Worm (Caenorhabditis elegans) whole organism, L4 larva: ENCODE measurements around the gene meg-1.
A peak's percentile ranks its signal among the peaks of the same experiment; 100 is the strongest.

Source experiments
- F26F4.8 ChIP-seq: fragments of 200-800 bp; sonication (Bioruptor generic); conservative IDR thresholded peaks from 2 replicates; pipeline ENCODE4 v1.3.6; 2022; ENCODE audit warnings: missing genetic modification characterization, missing compliant biosample characterization
- T20F7.1 ChIP-seq: fragments of 200-800 bp; sonication (Bioruptor generic); optimal IDR thresholded peaks from 2 replicates; lab custom pipeline; 2018; ENCODE audit warnings: mild to moderate bottlenecking, missing genetic modification characterization, missing compliant biosample characterization
- T26A8.4 ChIP-seq: fragments of 200-800 bp; sonication (Bioruptor generic); IDR thresholded peaks from 2 replicates; pipeline ENCODE4 v1.3.6; 2022; ENCODE audit warnings: missing genetic modification characterization, missing compliant biosample characterization
- Y105C5A.15 ChIP-seq: fragments of 200-800 bp; sonication (Bioruptor generic); IDR thresholded peaks from 2 replicates; pipeline ENCODE4 v1.3.6; 2022; ENCODE audit warnings: missing genetic modification characterization, missing compliant biosample characterization
- Y48G9A.11 ChIP-seq: fragments of 200-800 bp; sonication (Bioruptor generic); IDR thresholded peaks from 2 replicates; pipeline ENCODE4 v1.3.6; 2022; ENCODE audit warnings: missing genetic modification reagents, missing genetic modification characterization, missing compliant biosample characterization
- aha-1 ChIP-seq: fragments of 150-350 bp; peaks from one replicate; lab custom pipeline; 2014; ENCODE audit warnings: missing biosample characterization, missing genetic modification characterization
- ama-1 ChIP-seq: fragments of 150-350 bp; optimal IDR thresholded peaks from 2 replicates; lab custom pipeline; 2014; ENCODE audit warnings: inconsistent platforms, mixed read lengths
- attf-4 ChIP-seq: sonication (generic microtip); optimal IDR thresholded peaks from 3 replicates; lab custom pipeline; 2017; ENCODE audit warnings: missing biosample characterization, missing genetic modification characterization
- ceh-20 ChIP-seq: fragments of 200-800 bp; sonication (Bioruptor generic); IDR thresholded peaks from 2 replicates; pipeline ENCODE4 v1.3.6; 2022; ENCODE audit warnings: missing genetic modification reagents, missing genetic modification characterization, missing compliant biosample characterization
- ceh-28 ChIP-seq: fragments of 150-350 bp; optimal IDR thresholded peaks from 2 replicates; lab custom pipeline; 2014; ENCODE audit warnings: missing biosample characterization, missing genetic modification reagents, missing genetic modification characterization
- daf-16 ChIP-seq, 3 experiments: sonication (generic microtip); optimal IDR thresholded peaks; 2 replicates each; lab custom pipeline; 2016 to 2017; ENCODE audit warnings: missing genetic modification characterization in 3 of 3, missing genetic modification reagents in 3 of 3, mild to moderate bottlenecking in 2 of 3, missing compliant biosample characterization in 2 of 3, missing biosample characterization in 1 of 3, moderate library complexity in 1 of 3
- daf-8 ChIP-seq: fragments of 200-800 bp; sonication (Bioruptor generic); IDR thresholded peaks from 2 replicates; pipeline ENCODE4 v1.3.6; 2022; ENCODE audit warnings: missing genetic modification characterization, missing compliant biosample characterization
- dmd-8 ChIP-seq: fragments of 200-800 bp; sonication (Bioruptor generic); IDR thresholded peaks from 2 replicates; pipeline ENCODE4 v1.3.6; 2022; ENCODE audit warnings: missing genetic modification characterization, missing compliant biosample characterization
- dpl-1 ChIP-seq: fragments of 150-350 bp; optimal IDR thresholded peaks from 2 replicates; lab custom pipeline; 2014; ENCODE audit warnings: missing biosample characterization, missing genetic modification reagents, missing genetic modification characterization
- fos-1 ChIP-seq: fragments of 150-350 bp; optimal IDR thresholded peaks from 2 replicates; lab custom pipeline; 2014; ENCODE audit warnings: missing biosample characterization, missing genetic modification characterization
- hlh-11 ChIP-seq: fragments of 200-800 bp; sonication (Bioruptor generic); optimal IDR thresholded peaks from 2 replicates; lab custom pipeline; 2018; ENCODE audit warnings: mild to moderate bottlenecking, missing genetic modification characterization, missing compliant biosample characterization
- hlh-30 ChIP-seq: sonication (generic microtip); optimal IDR thresholded peaks from 2 replicates; lab custom pipeline; 2017; ENCODE audit warnings: antibody characterized with exemption, mild to moderate bottlenecking, missing genetic modification characterization, missing compliant biosample characterization; ENCODE audit not compliant: insufficient read depth
- jun-1 ChIP-seq: fragments of 150-350 bp; optimal IDR thresholded peaks from 2 replicates; lab custom pipeline; 2014; ENCODE audit warnings: missing biosample characterization, missing genetic modification reagents, missing genetic modification characterization
- lim-7 ChIP-seq: fragments of 200-800 bp; sonication (Bioruptor generic); IDR thresholded peaks from 2 replicates; pipeline ENCODE4 v1.3.6; 2022; ENCODE audit warnings: missing genetic modification characterization, missing compliant biosample characterization
- lin-15B ChIP-seq: fragments of 150-350 bp; sonication (generic microtip); optimal IDR thresholded peaks from 3 replicates; lab custom pipeline; 2014; ENCODE audit warnings: missing biosample characterization, missing genetic modification characterization
- lin-39 ChIP-seq: fragments of 150-350 bp; optimal IDR thresholded peaks from 2 replicates; lab custom pipeline; 2014; ENCODE audit warnings: missing biosample characterization, missing genetic modification reagents, missing genetic modification characterization
- mdt-29 ChIP-seq: fragments of 200-800 bp; sonication (Bioruptor generic); IDR thresholded peaks from 2 replicates; pipeline ENCODE4 v1.3.6; 2022; ENCODE audit warnings: missing genetic modification reagents, missing genetic modification characterization, missing compliant biosample characterization
- mes-2 ChIP-seq: sonication (generic microtip); optimal IDR thresholded peaks from 2 replicates; lab custom pipeline; 2016; ENCODE audit warnings: missing genotype, mild to moderate bottlenecking, missing genetic modification characterization, missing compliant biosample characterization; ENCODE audit not compliant: poor library complexity, severe bottlenecking
- mxl-3 ChIP-seq: fragments of 200-800 bp; sonication (Bioruptor generic); optimal IDR thresholded peaks from 2 replicates; lab custom pipeline; 2018; ENCODE audit warnings: mild to moderate bottlenecking, missing genetic modification characterization, missing compliant biosample characterization
- nhr-28 ChIP-seq: fragments of 150-350 bp; optimal IDR thresholded peaks from 2 replicates; lab custom pipeline; 2014; ENCODE audit warnings: missing biosample characterization, missing genetic modification characterization
- sdz-12 ChIP-seq: fragments of 200-800 bp; sonication (Bioruptor generic); optimal IDR thresholded peaks from 2 replicates; lab custom pipeline; 2018; ENCODE audit warnings: mild to moderate bottlenecking, missing genetic modification characterization, missing compliant biosample characterization
- set-16 ChIP-seq: fragments of 200-800 bp; sonication (Bioruptor generic); IDR thresholded peaks from 2 replicates; pipeline ENCODE4 v1.3.6; 2022; ENCODE audit warnings: missing genetic modification reagents, missing genetic modification characterization, missing compliant biosample characterization
- snpc-1.2 ChIP-seq: fragments of 200-800 bp; sonication (Bioruptor generic); IDR thresholded peaks from 2 replicates; pipeline ENCODE4 v1.3.6; 2022; ENCODE audit warnings: missing genetic modification reagents, missing genetic modification characterization, missing compliant biosample characterization
- spr-1 ChIP-seq: sonication (generic microtip); optimal IDR thresholded peaks from 2 replicates; lab custom pipeline; 2016; ENCODE audit warnings: mild to moderate bottlenecking, missing genetic modification characterization, missing compliant biosample characterization
- unc-130 ChIP-seq: sonication (generic microtip); optimal IDR thresholded peaks from 2 replicates; lab custom pipeline; 2016; ENCODE audit warnings: missing genetic modification reagents, missing genetic modification characterization, missing compliant biosample characterization
- unc-39 ChIP-seq: sonication (generic microtip); optimal IDR thresholded peaks from 2 replicates; lab custom pipeline; 2017; ENCODE audit warnings: missing biosample characterization, missing genetic modification characterization
- unc-62 ChIP-seq, 3 experiments: fragments of 150-350 bp in 1 of 3; sonication (generic microtip); optimal IDR thresholded peaks in 2 of 3; peaks in 1 of 3; 1 replicate in 1 of 3; 2 replicates in 2 of 3; lab custom pipeline; 2014 to 2017; ENCODE audit warnings: missing biosample characterization in 3 of 3, missing genetic modification characterization in 3 of 3, missing genetic modification reagents in 3 of 3, missing genotype in 1 of 3
- vab-7 ChIP-seq: fragments of 200-800 bp; sonication (Bioruptor generic); IDR thresholded peaks from 2 replicates; pipeline ENCODE4 v1.3.6; 2022; ENCODE audit warnings: missing genetic modification reagents, missing genetic modification characterization, missing compliant biosample characterization
- zfp-2 ChIP-seq: sonication (generic microtip); optimal IDR thresholded peaks from 2 replicates; lab custom pipeline; 2016; ENCODE audit warnings: mild to moderate bottlenecking, missing genetic modification characterization, missing compliant biosample characterization
- zip-11 ChIP-seq: fragments of 200-800 bp; sonication (Bioruptor generic); IDR thresholded peaks from 2 replicates; pipeline ENCODE4 v1.3.6; 2022; ENCODE audit warnings: missing genetic modification characterization, missing compliant biosample characterization

Gene meg-1

ce11 chrX:13941296-13941695, 11.9 kb upstream of the meg-1 start (continued):
- TF ChIP-seq mes-2 (tag; lab: Kevin White, UChicago) (peak; percentile 24), snpc-1.2 (GFP tag; lab: Robert Waterston, UW) (no peak), hlh-30 (tag; lab: Kevin White, UChicago) (no peak), daf-16 (GFP tag; optimal IDR thresholded peaks at IDR 0.05; lab: Kevin White, UChicago) (no peak), daf-16 (tag; optimal IDR thresholded peaks at IDR 0.05; lab: Kevin White, UChicago) (no peak), set-16 (GFP tag; lab: Robert Waterston, UW) (no peak), sdz-12 (GFP tag; lab: Kevin White, UChicago) (no peak), Y48G9A.11 (GFP tag; lab: Robert Waterston, UW) (no peak), hlh-11 (peak; percentile 17), unc-39 (tag; lab: Kevin White, UChicago) (no peak), nhr-28 (peak; percentile 43), fos-1 (no peak), attf-4 (tag; lab: Kevin White, UChicago) (no peak), ama-1 (lab: Kevin White, UChicago) (peak; percentile 34), spr-1 (tag; lab: Kevin White, UChicago) (no peak), mdt-29 (GFP tag; lab: Robert Waterston, UW) (no peak), ceh-28 (tag; lab: Kevin White, UChicago) (no peak), Y105C5A.15 (GFP tag; lab: Robert Waterston, UW) (no peak), dmd-8 (GFP tag; lab: Robert Waterston, UW) (no peak), dpl-1 (GFP tag; lab: Kevin White, UChicago) (no peak), vab-7 (GFP tag; lab: Robert Waterston, UW) (no peak), lin-39 (no peak), jun-1 (no peak), ceh-20 (0 out of 2 replicates have a peak, but pooled peaks have one; percentile 34), zfp-2 (tag; lab: Kevin White, UChicago) (no peak), zip-11 (GFP tag; lab: Robert Waterston, UW) (no peak), F26F4.8 (GFP tag; lab: Robert Waterston, UW) (no peak), daf-8 (GFP tag; lab: Robert Waterston, UW) (no peak), lin-15B (tag; lab: Kevin White, UChicago) (no peak), T20F7.1 (no peak), unc-130 (GFP tag; lab: Kevin White, UChicago) (no peak)
- TF ChIP-seq, all 104 proteins: peak for 10

- TF ChIP-seq dpl-1 (GFP tag; lab: Kevin White, UChicago), result no peak
- no peak for TF ChIP-seq ama-1 (lab: Kevin White, UChicago)
- TF ChIP-seq aha-1 (tag; lab: Kevin White, UChicago), result peak; percentile 88
- TF ChIP-seq T26A8.4, result 0 out of 2 replicates have a peak, but pooled peaks have one; percentile 25
- no peak for TF ChIP-seq hlh-11
These were observed 10.9 kb upstream of the meg-1 start for ce11 chrX:13940287-13940686.

ce11 chrX:13939388-13939787, 10.0 kb upstream of the meg-1 start:
- TF ChIP-seq aha-1 (tag; lab: Kevin White, UChicago), result no peak
- peak in 1 of 2 experiments; percentile 99 for TF ChIP-seq unc-62 (GFP tag; optimal IDR thresholded peaks at IDR 0.05 in 1 of 2; lab: Kevin White, UChicago)
- no peak for TF ChIP-seq unc-62 (tag; optimal IDR thresholded peaks at IDR 0.05; lab: Kevin White, UChicago)
- no peak for TF ChIP-seq Y105C5A.15 (GFP tag; lab: Robert Waterston, UW)
- TF ChIP-seq ceh-20, result no peak
- TF ChIP-seq nhr-28, result peak; percentile 19

ce11 chrX:13937910-13938309, 8.5 kb upstream of the meg-1 start:
- TF ChIP-seq lim-7 (no peak), hlh-30 (tag; lab: Kevin White, UChicago) (peak; percentile 4), mxl-3 (peak; percentile 8)
